Worm (Caenorhabditis elegans): ENCODE results near the gene pbs-6.

- TF ChIP-seq unc-86 (tag; optimal IDR thresholded peaks at IDR 0.05) (no peak), dve-1 (tag; optimal IDR thresholded peaks at IDR 0.05) (no peak), elt-2 (tag; optimal IDR thresholded peaks at IDR 0.05) (no peak), ztf-16 (tag; optimal IDR thresholded peaks at IDR 0.05) (no peak), fkh-10 (GFP tag; optimal IDR thresholded peaks at IDR 0.05) (no peak), ceh-31 (tag; optimal IDR thresholded peaks at IDR 0.05) (no peak), elt-4 (tag; optimal IDR thresholded peaks at IDR 0.05) (no peak), lim-6 (tag; optimal IDR thresholded peaks at IDR 0.05) (no peak), ceh-6 (GFP tag; optimal IDR thresholded peaks at IDR 0.05) (no peak)
These were observed 43.6 kb upstream of the pbs-6 start for ce11 chrIII:8287519-8287918.

Data from whole organism, late embryonic.